Worm (Caenorhabditis elegans): Measurements from ENCODE around the gene T19H5.4.

Gene T19H5.4

ce11 chrII:9489922-9490321 lies 2.7 kb upstream of the T19H5.4 start:
- TF ChIP-seq mxl-1 (tag; optimal IDR thresholded peaks at IDR 0.05) (no peak), ceh-40 (GFP tag; IDR thresholded peaks at IDR 0.05) (no peak), F23B12.7 (tag; optimal IDR thresholded peaks at IDR 0.05; ENCODE audit: insufficient read depth) (no peak), F57A8.1 (GFP tag; optimal IDR thresholded peaks at IDR 0.05) (no peak), Y53G8AR.9 (GFP tag; conservative IDR thresholded peaks at IDR 0.05) (no peak), Y56A3A.18 (GFP tag; IDR thresholded peaks at IDR 0.05) (no peak)

- TF ChIP-seq madf-8 (GFP tag; conservative IDR thresholded peaks at IDR 0.05) (no peak), ekl-4 (GFP tag; IDR thresholded peaks at IDR 0.05) (no peak), C17E4.6 (GFP tag; IDR thresholded peaks at IDR 0.05) (no peak), fkh-3 (tag; optimal IDR thresholded peaks at IDR 0.05) (no peak), unc-62 (GFP tag; optimal IDR thresholded peaks at IDR 0.05) (no peak), D2030.7 (GFP tag; IDR thresholded peaks at IDR 0.05) (no peak), nhr-27 (tag; optimal IDR thresholded peaks at IDR 0.05) (no peak), rpc-1 (optimal IDR thresholded peaks at IDR 0.05) (no peak), rpc-1 (tag; optimal IDR thresholded peaks at IDR 0.05) (no peak), F57C9.4 (tag; optimal IDR thresholded peaks at IDR 0.05) (no peak), Y79H2A.3 (GFP tag; conservative IDR thresholded peaks at IDR 0.05) (no peak), cebp-1 (GFP tag; IDR thresholded peaks at IDR 0.05) (no peak), cebp-1 (tag; optimal IDR thresholded peaks at IDR 0.05) (no peak), lsl-1 (GFP tag; optimal IDR thresholded peaks at IDR 0.05) (no peak), aptf-3 (GFP tag; IDR thresholded peaks at IDR 0.05) (no peak), attf-6 (GFP tag; IDR thresholded peaks at IDR 0.05) (no peak)
Measured at ce11 chrII:9485081-9485730, 2.0 kb downstream of the T19H5.4 start.

- no peak for TF ChIP-seq dpff-1 (tag; optimal IDR thresholded peaks at IDR 0.05)
- TF ChIP-seq hmg-1.2 (GFP tag; IDR thresholded peaks at IDR 0.05), result no peak
- TF ChIP-seq gei-17 (GFP tag; optimal IDR thresholded peaks at IDR 0.05), result no peak
- no peak for TF ChIP-seq cebp-1 (GFP tag; IDR thresholded peaks at IDR 0.05)
- TF ChIP-seq cebp-1 (tag; optimal IDR thresholded peaks at IDR 0.05), result no peak
- no peak for TF ChIP-seq zim-3 (tag; optimal IDR thresholded peaks at IDR 0.05)
- no peak for TF ChIP-seq F39B2.1 (GFP tag; IDR thresholded peaks at IDR 0.05)
- TF ChIP-seq lir-1 (GFP tag; conservative IDR thresholded peaks at IDR 0.05), result no peak
- no peak for TF ChIP-seq aptf-2 (GFP tag; conservative IDR thresholded peaks at IDR 0.05)
- TF ChIP-seq sptf-2 (GFP tag; optimal IDR thresholded peaks at IDR 0.05), result no peak
- no peak for TF ChIP-seq efl-1 (GFP tag; optimal IDR thresholded peaks at IDR 0.05)
- no peak for TF ChIP-seq nhr-80 (tag; optimal IDR thresholded peaks at IDR 0.05)
- no peak for TF ChIP-seq Y95B8A.8 (GFP tag; IDR thresholded peaks at IDR 0.05)
- no peak for TF ChIP-seq repo-1 (tag; optimal IDR thresholded peaks at IDR 0.05)
Measured at ce11 chrII:9483342-9483741, 3.8 kb downstream of the T19H5.4 start.

ce11 chrII:9482529-9482928 lies 4.7 kb downstream of the T19H5.4 start:
- TF ChIP-seq nhr-80 (tag; optimal IDR thresholded peaks at IDR 0.05), result peak; percentile 16
- peak; percentile 29 for TF ChIP-seq atf-7 (tag; optimal IDR thresholded peaks at IDR 0.05)
- no peak for TF ChIP-seq mel-28 (tag; optimal IDR thresholded peaks at IDR 0.05; ENCODE audit: borderline replicate concordance)

Data from whole organism, young adult.